Worm (Caenorhabditis elegans) whole organism, L3 larva: ENCODE results near the gene R10E9.3.

Source experiments
- aly-2 ChIP-seq: fragments of 150-350 bp; optimal IDR thresholded peaks from 2 replicates; lab custom pipeline; 2014; ENCODE audit warnings: missing biosample characterization, missing genetic modification characterization
- ama-1 ChIP-seq: fragments of 150-350 bp; optimal IDR thresholded peaks from 2 replicates; lab custom pipeline; 2018
- daf-12 ChIP-seq: fragments of 150-350 bp; optimal IDR thresholded peaks from 2 replicates; lab custom pipeline; 2014; ENCODE audit warnings: missing biosample characterization, missing genetic modification reagents, missing genetic modification characterization
- elt-2 ChIP-seq: sonication (generic microtip); optimal IDR thresholded peaks from 2 replicates; lab custom pipeline; 2016; ENCODE audit warnings: missing genetic modification reagents, mild to moderate bottlenecking, missing genetic modification characterization, missing compliant biosample characterization
- elt-3 ChIP-seq, 3 experiments: fragments of 150-350 bp in 1 of 3; sonication (generic microtip) in 2 of 3; optimal IDR thresholded peaks; 2 replicates in 2 of 3; 4 replicates in 1 of 3; lab custom pipeline; 2014 to 2017; ENCODE audit warnings: missing biosample characterization in 3 of 3, missing genetic modification characterization in 3 of 3
- fkh-10 ChIP-seq: sonication (generic microtip); optimal IDR thresholded peaks from 2 replicates; lab custom pipeline; 2017; ENCODE audit warnings: missing biosample characterization, missing genetic modification reagents, missing genetic modification characterization
- fkh-2 ChIP-seq: fragments of 150-350 bp; optimal IDR thresholded peaks from 2 replicates; lab custom pipeline; 2014; ENCODE audit warnings: missing biosample characterization, missing genetic modification reagents, missing genetic modification characterization
- lin-15B ChIP-seq: fragments of 150-350 bp; optimal IDR thresholded peaks from 2 replicates; lab custom pipeline; 2014; ENCODE audit warnings: missing biosample characterization, missing genetic modification characterization
- mdl-1 ChIP-seq: fragments of 150-350 bp; optimal IDR thresholded peaks from 2 replicates; lab custom pipeline; 2014; ENCODE audit warnings: missing biosample characterization, missing genetic modification characterization
- nhr-11 ChIP-seq: fragments of 150-350 bp; optimal IDR thresholded peaks from 2 replicates; lab custom pipeline; 2014; ENCODE audit warnings: missing biosample characterization, missing genetic modification characterization
- nhr-25 ChIP-seq: sonication (generic microtip); optimal IDR thresholded peaks from 2 replicates; lab custom pipeline; 2017; ENCODE audit warnings: missing biosample characterization, missing genetic modification characterization
- snpc-4 ChIP-seq: fragments of 150-350 bp; optimal IDR thresholded peaks from 2 replicates; lab custom pipeline; 2014; ENCODE audit warnings: missing biosample characterization, missing genetic modification characterization
- ztf-11 ChIP-seq: fragments of 150-350 bp; optimal IDR thresholded peaks from 2 replicates; lab custom pipeline; 2014; ENCODE audit warnings: missing biosample characterization, missing genetic modification characterization

DNA sequence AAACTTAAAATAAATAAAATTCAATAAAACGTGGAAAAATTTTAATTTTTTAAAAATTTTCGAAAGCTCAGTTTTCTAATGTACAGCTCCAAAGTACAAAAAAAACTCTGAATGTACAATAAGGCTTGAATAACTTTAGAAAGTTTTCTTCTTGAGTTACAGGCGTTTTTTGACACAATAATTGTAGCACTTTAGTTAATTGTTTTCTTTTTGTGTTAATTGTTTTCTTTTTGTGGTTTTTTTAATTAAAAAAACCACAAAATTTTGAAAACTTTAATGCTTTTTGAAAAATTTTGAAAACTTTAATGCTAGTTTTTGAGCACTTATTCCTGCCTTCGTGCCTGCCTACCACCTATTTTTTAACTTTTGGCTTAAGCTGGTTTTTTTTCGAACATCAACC is 4.2 kb downstream of the R10E9.3 start, which contains the start of gene R10E9.2:
- TF ChIP-seq lin-15B (tag; lab: Kevin White, UChicago) (no peak), fkh-10 (GFP tag; lab: Kevin White, UChicago) (no peak), daf-12 (tag; lab: Kevin White, UChicago) (no peak), nhr-25 (no peak), nhr-11 (tag; lab: Kevin White, UChicago) (no peak), elt-2 (no peak), ama-1 (no peak), fkh-2 (tag; lab: Kevin White, UChicago) (no peak), snpc-4 (tag; lab: Kevin White, UChicago) (no peak), elt-3 (tag; optimal IDR thresholded peaks at IDR 0.05; lab: Kevin White, UChicago) (no peak), ztf-11 (tag; lab: Kevin White, UChicago) (no peak), mdl-1 (tag; lab: Kevin White, UChicago) (no peak), aly-2 (no peak)
